Worm (Caenorhabditis elegans) whole organism, mixed stage, embryonic: ENCODE results near the gene gst-38.

Source experiments
- bed-3 ChIP-seq: fragments of 200-800 bp; sonication (Bioruptor generic); optimal IDR thresholded peaks from 3 replicates; lab custom pipeline; 2018; ENCODE audit warnings: mild to moderate bottlenecking, missing genetic modification characterization, moderate library complexity, missing compliant biosample characterization
- blmp-1 ChIP-seq: fragments of 150-350 bp; optimal IDR thresholded peaks from 2 replicates; lab custom pipeline; 2014; ENCODE audit warnings: missing biosample characterization, missing genetic modification characterization
- ceh-39 ChIP-seq: fragments of 150-350 bp; optimal IDR thresholded peaks from 2 replicates; lab custom pipeline; 2014; ENCODE audit warnings: missing biosample characterization, missing genetic modification characterization
- ceh-43 ChIP-seq: fragments of 200-800 bp; sonication (Bioruptor generic); optimal IDR thresholded peaks from 2 replicates; lab custom pipeline; 2018; ENCODE audit warnings: mild to moderate bottlenecking, missing genetic modification characterization, moderate library complexity, missing compliant biosample characterization
- ceh-83 ChIP-seq: fragments of 200-800 bp; sonication (Bioruptor generic); optimal IDR thresholded peaks from 2 replicates; lab custom pipeline; 2018; ENCODE audit warnings: mild to moderate bottlenecking, missing genetic modification characterization, missing compliant biosample characterization
- ces-1 ChIP-seq: fragments of 150-350 bp; optimal IDR thresholded peaks from 2 replicates; lab custom pipeline; 2014; ENCODE audit warnings: missing biosample characterization, missing genetic modification reagents, missing genetic modification characterization
- cnd-1 ChIP-seq: fragments of 200-800 bp; sonication (Bioruptor generic); optimal IDR thresholded peaks from 2 replicates; lab custom pipeline; 2018; ENCODE audit warnings: mild to moderate bottlenecking, missing genetic modification characterization, missing compliant biosample characterization
- drap-1 ChIP-seq: fragments of 200-800 bp; sonication (Bioruptor generic); optimal IDR thresholded peaks from 3 replicates; lab custom pipeline; 2018; ENCODE audit warnings: mild to moderate bottlenecking, missing genetic modification characterization, missing compliant biosample characterization
- elt-1 ChIP-seq: sonication (generic microtip); optimal IDR thresholded peaks from 2 replicates; lab custom pipeline; 2017; ENCODE audit warnings: missing genetic modification characterization, mild to moderate bottlenecking, missing compliant biosample characterization, antibody characterized with exemption, moderate library complexity, borderline replicate concordance; ENCODE audit not compliant: insufficient read depth
- elt-3 ChIP-seq: fragments of 150-350 bp; optimal IDR thresholded peaks from 2 replicates; lab custom pipeline; 2014; ENCODE audit warnings: missing biosample characterization, missing genetic modification characterization
- ham-2 ChIP-seq: fragments of 200-800 bp; sonication (Bioruptor generic); optimal IDR thresholded peaks from 2 replicates; lab custom pipeline; 2018; ENCODE audit warnings: mild to moderate bottlenecking, missing genetic modification characterization, missing compliant biosample characterization
- hlh-1 ChIP-seq: fragments of 150-350 bp; optimal IDR thresholded peaks from 2 replicates; lab custom pipeline; 2014; ENCODE audit warnings: missing biosample characterization, missing genetic modification reagents, missing genetic modification characterization
- lin-13 ChIP-seq: fragments of 150-350 bp; optimal IDR thresholded peaks from 2 replicates; lab custom pipeline; 2014; ENCODE audit warnings: missing biosample characterization, missing genetic modification characterization
- lin-32 ChIP-seq: fragments of 200-800 bp; sonication (Bioruptor generic); optimal IDR thresholded peaks from 2 replicates; lab custom pipeline; 2018; ENCODE audit warnings: mild to moderate bottlenecking, missing genetic modification characterization, missing compliant biosample characterization
- mab-5 ChIP-seq: fragments of 150-350 bp; optimal IDR thresholded peaks from 2 replicates; lab custom pipeline; 2014; ENCODE audit warnings: missing biosample characterization, missing genetic modification characterization
- mep-1 ChIP-seq: fragments of 150-350 bp; optimal IDR thresholded peaks from 2 replicates; lab custom pipeline; 2017; ENCODE audit warnings: missing biosample characterization, missing genetic modification reagents, missing genetic modification characterization, inconsistent platforms
- mls-2 ChIP-seq: sonication (generic microtip); optimal IDR thresholded peaks from 2 replicates; lab custom pipeline; 2016; ENCODE audit warnings: mild to moderate bottlenecking, missing genetic modification characterization, moderate library complexity, missing compliant biosample characterization
- nhr-2 ChIP-seq: fragments of 150-350 bp; optimal IDR thresholded peaks from 2 replicates; lab custom pipeline; 2014; ENCODE audit warnings: missing biosample characterization, missing genetic modification characterization
- nhr-237 ChIP-seq: fragments of 150-350 bp; optimal IDR thresholded peaks from 2 replicates; lab custom pipeline; 2014; ENCODE audit warnings: missing biosample characterization, missing genetic modification characterization
- nhr-28 ChIP-seq: fragments of 150-350 bp; optimal IDR thresholded peaks from 2 replicates; lab custom pipeline; 2014; ENCODE audit warnings: missing biosample characterization, missing genetic modification characterization
- pha-4 ChIP-seq: fragments of 150-350 bp; optimal IDR thresholded peaks from 2 replicates; lab custom pipeline; 2018; ENCODE audit warnings: missing biosample characterization, missing genetic modification reagents, missing genetic modification characterization
- sem-2 ChIP-seq: fragments of 200-800 bp; sonication (Bioruptor generic); optimal IDR thresholded peaks from 2 replicates; lab custom pipeline; 2018; ENCODE audit warnings: mild to moderate bottlenecking, missing genetic modification characterization, missing compliant biosample characterization
- snpc-4 ChIP-seq: fragments of 150-350 bp; optimal IDR thresholded peaks from 2 replicates; lab custom pipeline; 2014; ENCODE audit warnings: missing biosample characterization, missing genetic modification characterization
- sptf-1 ChIP-seq: sonication (generic microtip); optimal IDR thresholded peaks from 2 replicates; lab custom pipeline; 2017; ENCODE audit warnings: mild to moderate bottlenecking, missing genetic modification characterization, moderate library complexity, missing compliant biosample characterization
- tbx-8 ChIP-seq: fragments of 200-800 bp; sonication (Bioruptor generic); optimal IDR thresholded peaks from 2 replicates; lab custom pipeline; 2018; ENCODE audit warnings: mild to moderate bottlenecking, missing genetic modification characterization, moderate library complexity, missing compliant biosample characterization
- unc-39 ChIP-seq: fragments of 150-350 bp; optimal IDR thresholded peaks from 2 replicates; lab custom pipeline; 2014; ENCODE audit warnings: missing biosample characterization, missing genetic modification characterization
- unc-62 ChIP-seq: fragments of 150-350 bp; optimal IDR thresholded peaks from 2 replicates; lab custom pipeline; 2014; ENCODE audit warnings: missing biosample characterization, missing genetic modification reagents, missing genetic modification characterization
- ztf-11 ChIP-seq: fragments of 150-350 bp; optimal IDR thresholded peaks from 2 replicates; lab custom pipeline; 2014; ENCODE audit warnings: missing biosample characterization, missing genetic modification characterization

The gst-38 gene

ce11 chrV:15891279-15891678 lies 24.6 kb downstream of the gst-38 start:
- no peak for TF ChIP-seq mls-2 (tag; lab: Kevin White, UChicago)
- no peak for TF ChIP-seq sem-2
- no peak for TF ChIP-seq elt-1 (tag; lab: Kevin White, UChicago)
- TF ChIP-seq ces-1, result no peak
- no peak for TF ChIP-seq unc-62 (GFP tag; lab: Kevin White, UChicago)
- TF ChIP-seq blmp-1, result no peak
- TF ChIP-seq ceh-83 (GFP tag; lab: Kevin White, UChicago), result no peak
- no peak for TF ChIP-seq ceh-39 (tag; lab: Kevin White, UChicago)
- no peak for TF ChIP-seq hlh-1 (tag; lab: Kevin White, UChicago)
- TF ChIP-seq sptf-1 (tag; lab: Kevin White, UChicago), result no peak

ce11 chrV:15890115-15890514 lies 25.8 kb downstream of the gst-38 start:
- no peak for TF ChIP-seq drap-1
- TF ChIP-seq snpc-4 (tag; lab: Kevin White, UChicago), result no peak

- TF ChIP-seq ztf-11 (tag; lab: Kevin White, UChicago) (no peak), ham-2 (GFP tag; lab: Kevin White, UChicago) (no peak), tbx-8 (no peak), elt-1 (tag; lab: Kevin White, UChicago) (no peak), unc-39 (no peak), mep-1 (tag; lab: Kevin White, UChicago) (no peak), ces-1 (no peak), elt-3 (tag; lab: Kevin White, UChicago) (no peak), bed-3 (GFP tag; lab: Kevin White, UChicago) (no peak)
- TF ChIP-seq, all 35 proteins: peak for 0
These were observed 27.1 kb downstream of the gst-38 start, which contains the start of gene cgt-1 for ce11 chrV:15888751-15889150. Gene cgt-1 (minus strand): TSS chrV:15888851.

- no peak for TF ChIP-seq ztf-11 (tag; lab: Kevin White, UChicago)
- TF ChIP-seq ceh-83 (GFP tag; lab: Kevin White, UChicago), result no peak
- no peak for TF ChIP-seq cnd-1 (tag; lab: Kevin White, UChicago)
- TF ChIP-seq lin-32 (GFP tag; lab: Kevin White, UChicago), result no peak
These were observed 28.1 kb downstream of the gst-38 start for ce11 chrV:15887708-15888295.

- TF ChIP-seq drap-1 (no peak), bed-3 (GFP tag; lab: Kevin White, UChicago) (no peak), tbx-8 (no peak), blmp-1 (no peak), lin-13 (tag; lab: Kevin White, UChicago) (no peak)
These were observed 29.9 kb downstream of the gst-38 start, which contains the start of gene T06C12.9 for ce11 chrV:15885967-15886366. Gene T06C12.9 (minus strand): TSS chrV:15886067.

- no peak for TF ChIP-seq nhr-237 (tag; lab: Kevin White, UChicago)
- TF ChIP-seq ceh-43 (GFP tag; lab: Kevin White, UChicago), result no peak
- TF ChIP-seq tbx-8, result no peak
- no peak for TF ChIP-seq nhr-2 (tag; lab: Kevin White, UChicago)
- TF ChIP-seq pha-4, result no peak
- TF ChIP-seq mab-5, result no peak
- no peak for TF ChIP-seq cnd-1 (tag; lab: Kevin White, UChicago)
- no peak for TF ChIP-seq hlh-1 (tag; lab: Kevin White, UChicago)
- no peak for TF ChIP-seq nhr-28
- TF ChIP-seq sptf-1 (tag; lab: Kevin White, UChicago), result no peak
- no peak for TF ChIP-seq ceh-39 (tag; lab: Kevin White, UChicago)
- TF ChIP-seq unc-39, result no peak
- TF ChIP-seq snpc-4 (tag; lab: Kevin White, UChicago), result no peak
- no peak for TF ChIP-seq unc-62 (GFP tag; lab: Kevin White, UChicago)
- no peak for TF ChIP-seq lin-13 (tag; lab: Kevin White, UChicago)
These were observed 31.2 kb downstream of the gst-38 start, which contains the start of gene oac-42 for ce11 chrV:15884698-15885097. Gene oac-42 (minus strand): TSS chrV:15884798.
